Fruit fly (Drosophila melanogaster): Measurements from ENCODE around the gene Cad86C.
A peak's percentile ranks its signal among the peaks of the same experiment; 100 is the strongest.

Gene Cad86C

DNA sequence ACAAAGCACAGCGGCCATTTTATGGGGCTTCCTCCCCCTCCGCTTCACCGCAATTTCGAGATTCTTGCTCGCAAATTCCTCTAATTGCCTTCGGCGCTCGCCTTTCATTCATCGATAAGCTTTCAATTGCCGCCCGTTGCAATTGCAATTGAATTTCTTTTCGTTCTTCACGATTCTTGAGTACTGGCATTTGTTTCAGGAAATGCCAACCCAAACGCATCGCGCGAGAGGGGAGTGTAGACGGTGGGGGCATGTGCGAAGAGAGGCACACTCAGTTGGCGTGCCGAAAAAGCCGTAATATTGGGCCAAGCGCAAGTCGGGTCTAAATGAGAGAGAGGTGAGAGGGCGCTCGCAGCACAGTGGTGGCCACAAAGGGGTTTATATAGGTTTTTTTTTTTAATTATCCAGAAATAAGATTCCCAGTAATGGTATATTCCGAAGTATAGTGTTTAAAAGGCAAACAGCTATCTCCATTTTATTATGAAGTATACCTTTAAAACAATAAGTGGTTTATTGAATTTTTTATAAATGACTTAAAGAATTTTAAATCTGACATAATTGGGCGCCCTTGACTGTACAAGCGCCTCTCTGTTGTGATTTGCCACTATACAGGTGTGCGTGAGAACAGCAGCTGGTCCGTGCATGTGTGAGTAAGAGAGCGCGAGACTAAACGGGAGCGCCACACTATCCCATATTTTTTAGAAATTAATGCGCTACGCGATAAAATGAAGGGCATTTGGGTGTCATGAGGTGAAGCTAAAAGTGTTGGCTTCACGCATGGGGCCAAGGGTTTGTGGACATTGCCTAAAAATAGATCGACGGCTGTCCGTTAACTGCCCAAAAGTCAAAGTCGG lies 59.8 kb downstream of the Cad86C start (continued):
- TF ChIP-seq cg (GFP tag; optimal IDR thresholded peaks at IDR 0.05) (peak; percentile 93), Doc2 (GFP tag; IDR thresholded peaks at IDR 0.05) (peak; percentile 37; the same call in 1 of the 2 replicates), CG8089 (GFP tag; optimal IDR thresholded peaks at IDR 0.05) (peak; percentile 78), CG8359 (GFP tag; optimal IDR thresholded peaks at IDR 0.05; ENCODE audit: borderline replicate concordance) (peak; percentile 57), Dref (GFP tag; IDR thresholded peaks at IDR 0.05) (no peak), nom (GFP tag; optimal IDR thresholded peaks at IDR 0.05) (peak; percentile 82), Hand (GFP tag; optimal IDR thresholded peaks at IDR 0.05) (peak; percentile 94), Dll (GFP tag; IDR thresholded peaks at IDR 0.05; ENCODE audit: partially characterized antibody) (0 out of 4 replicates have a peak, but pooled peaks have one; percentile 49), cato (GFP tag; optimal IDR thresholded peaks at IDR 0.05; ENCODE audit: borderline replicate concordance) (peak; percentile 57), yki (optimal IDR thresholded peaks at IDR 0.05) (peak; percentile 55), CG11504 (tag; optimal IDR thresholded peaks at IDR 0.05) (peak; percentile 90), CG3847 (GFP tag; IDR thresholded peaks at IDR 0.05) (peak; percentile 91), croc (GFP tag; conservative IDR thresholded peaks at IDR 0.05) (peak; percentile 80), hb (GFP tag; IDR thresholded peaks at IDR 0.05; ENCODE audit: partially characterized antibody) (no peak), Deaf1 (tag; optimal IDR thresholded peaks at IDR 0.05) (peak; percentile 48), CG1024 (GFP tag; IDR thresholded peaks at IDR 0.05) (0 out of 2 replicates have a peak, but pooled peaks have one; percentile 29), CG13624 (GFP tag; optimal IDR thresholded peaks at IDR 0.05) (peak; percentile 90), E2f1 (GFP tag; IDR thresholded peaks at IDR 0.05) (no peak; the same call in none of the 2 replicates), ftz-f1 (GFP tag; optimal IDR thresholded peaks at IDR 0.05) (peak; percentile 58), CG18599 (GFP tag; optimal IDR thresholded peaks at IDR 0.05) (peak; percentile 97), sna (GFP tag; IDR thresholded peaks at IDR 0.05; ENCODE audit: partially characterized antibody) (no peak), Dip3 (GFP tag; optimal IDR thresholded peaks at IDR 0.05) (peak; percentile 85), Hr78 (GFP tag; optimal IDR thresholded peaks at IDR 0.05) (peak in 1 of 2 experiments; percentile 92), aop (GFP tag; IDR thresholded peaks at IDR 0.05) (no peak), seq (GFP tag; IDR thresholded peaks at IDR 0.05) (peak; percentile 85), CG11456 (GFP tag; IDR thresholded peaks at IDR 0.05) (peak; percentile 84), Nf-YA (GFP tag; IDR thresholded peaks at IDR 0.05) (peak; percentile 80), CG10209 (GFP tag; optimal IDR thresholded peaks at IDR 0.05) (peak; percentile 91), CG14965 (GFP tag; optimal IDR thresholded peaks at IDR 0.05; ENCODE audit: borderline replicate concordance) (no peak), crc (GFP tag; optimal IDR thresholded peaks at IDR 0.05) (peak; percentile 87), danr (GFP tag; IDR thresholded peaks at IDR 0.05) (peak; percentile 81), CG3407 (GFP tag; optimal IDR thresholded peaks at IDR 0.05) (peak; percentile 79), wdn (GFP tag; IDR thresholded peaks at IDR 0.05) (peak; percentile 91), fd96Cb (tag; optimal IDR thresholded peaks at IDR 0.05) (peak; percentile 74), CG14441 (GFP tag; IDR thresholded peaks at IDR 0.05) (peak; percentile 81), dati (GFP tag; IDR thresholded peaks at IDR 0.05) (peak; percentile 40; the same call in 1 of the 2 replicates), CG15073 (GFP tag; optimal IDR thresholded peaks at IDR 0.05) (peak; percentile 95), Spps (tag; optimal IDR thresholded peaks at IDR 0.05) (peak; percentile 70), HmgZ (tag; optimal IDR thresholded peaks at IDR 0.05) (peak; percentile 92), sr (GFP tag; IDR thresholded peaks at IDR 0.05) (0 out of 3 replicates have a peak, but pooled peaks have one; percentile 2), pzg (GFP tag; optimal IDR thresholded peaks at IDR 0.05) (no peak), Bgb (GFP tag; IDR thresholded peaks at IDR 0.05; ENCODE audit: partially characterized antibody) (peak; percentile 8; the same call in 1 of the 2 replicates), CG10267 (tag; optimal IDR thresholded peaks at IDR 0.05) (peak; percentile 85), br (optimal IDR thresholded peaks at IDR 0.05) (no peak), CTCF (GFP tag; optimal IDR thresholded peaks at IDR 0.05) (peak; percentile 34), CG10147 (GFP tag; optimal IDR thresholded peaks at IDR 0.05) (peak; percentile 84), CG2129 (GFP tag; IDR thresholded peaks at IDR 0.05; ENCODE audit: partially characterized antibody) (no peak), tx (GFP tag; optimal IDR thresholded peaks at IDR 0.05) (peak; percentile 71), H2.0 (GFP tag; IDR thresholded peaks at IDR 0.05) (peak; percentile 72)
